Fruit fly (Drosophila melanogaster): ENCODE data around the gene bnk.

bnk gene

DNA sequence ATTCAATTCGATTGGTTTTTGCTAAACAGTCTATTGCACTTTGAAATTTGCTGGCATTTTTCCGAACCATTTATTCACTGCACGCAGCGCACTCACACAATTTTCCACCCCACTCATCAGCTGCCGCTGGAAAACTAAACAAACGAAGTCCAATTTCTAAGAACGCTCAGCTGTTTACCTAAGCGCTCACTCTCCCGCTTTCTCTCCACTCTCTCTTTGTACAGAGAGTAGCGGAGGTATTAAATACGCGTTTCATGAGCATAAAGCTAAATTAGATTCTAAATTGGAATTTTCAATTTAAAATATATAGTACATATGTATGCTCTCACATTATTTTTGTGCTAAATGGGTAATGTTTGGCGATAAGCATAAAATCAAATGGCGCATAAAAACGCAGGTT is 24.2 kb upstream of the bnk start, which contains the start of gene stops (continued):
- TF ChIP-seq D (optimal IDR thresholded peaks at IDR 0.05) (no peak), D (GFP tag; optimal IDR thresholded peaks at IDR 0.05) (peak; percentile 19), CG14710 (tag; optimal IDR thresholded peaks at IDR 0.05) (no peak), gsb (GFP tag; IDR thresholded peaks at IDR 0.05) (no peak), dpn (GFP tag; optimal IDR thresholded peaks at IDR 0.05) (peak in 1 of 2 experiments; percentile 34), Lhr (GFP tag; optimal IDR thresholded peaks at IDR 0.05) (no peak), sr (GFP tag; IDR thresholded peaks at IDR 0.05) (no peak), CG17802 (tag; optimal IDR thresholded peaks at IDR 0.05) (peak; percentile 59), kah (GFP tag; optimal IDR thresholded peaks at IDR 0.05) (peak; percentile 34), CG6254 (GFP tag; optimal IDR thresholded peaks at IDR 0.05) (peak; percentile 50), Adf1 (GFP tag; IDR thresholded peaks at IDR 0.05) (no peak), hb (GFP tag; IDR thresholded peaks at IDR 0.05; ENCODE audit: partially characterized antibody) (no peak), Drgx (GFP tag; IDR thresholded peaks at IDR 0.05) (no peak), CG12744 (GFP tag; optimal IDR thresholded peaks at IDR 0.05) (no peak), CG4282 (GFP tag; optimal IDR thresholded peaks at IDR 0.05) (no peak), sob (GFP tag; IDR thresholded peaks at IDR 0.05) (0 out of 2 replicates have a peak, but pooled peaks have one; percentile 30), HLHmδ (GFP tag; optimal IDR thresholded peaks at IDR 0.05) (peak; percentile 43), lbe (GFP tag; optimal IDR thresholded peaks at IDR 0.05) (no peak), CG7372 (GFP tag; IDR thresholded peaks at IDR 0.05) (no peak), tap (tag; optimal IDR thresholded peaks at IDR 0.05) (no peak), mld (GFP tag; IDR thresholded peaks at IDR 0.05; ENCODE audit: partially characterized antibody) (no peak), Dref (GFP tag; IDR thresholded peaks at IDR 0.05) (no peak), CG16815 (GFP tag; optimal IDR thresholded peaks at IDR 0.05) (no peak), dan (GFP tag; IDR thresholded peaks at IDR 0.05) (no peak), nerfin-1 (tag; optimal IDR thresholded peaks at IDR 0.05) (peak; percentile 20), mirr (GFP tag; optimal IDR thresholded peaks at IDR 0.05) (no peak), CG13624 (GFP tag; optimal IDR thresholded peaks at IDR 0.05) (peak; percentile 12), Dad (GFP tag; optimal IDR thresholded peaks at IDR 0.05) (no peak), Hand (GFP tag; optimal IDR thresholded peaks at IDR 0.05) (no peak), CG15601 (tag; optimal IDR thresholded peaks at IDR 0.05) (no peak), D19B (GFP tag; optimal IDR thresholded peaks at IDR 0.05) (no peak), gsb-n (tag; optimal IDR thresholded peaks at IDR 0.05) (peak; percentile 27), Eip74EF (GFP tag; optimal IDR thresholded peaks at IDR 0.05) (no peak), CG10543 (GFP tag; optimal IDR thresholded peaks at IDR 0.05) (no peak), Asciz (GFP tag; optimal IDR thresholded peaks at IDR 0.05) (peak; percentile 69), CG1647 (GFP tag; optimal IDR thresholded peaks at IDR 0.05) (peak; percentile 6), CG10959 (GFP tag; IDR thresholded peaks at IDR 0.05) (no peak), usp (GFP tag; optimal IDR thresholded peaks at IDR 0.05) (no peak), sc (optimal IDR thresholded peaks at IDR 0.05) (no peak), sc (GFP tag; optimal IDR thresholded peaks at IDR 0.05) (peak; percentile 64), ems (GFP tag; optimal IDR thresholded peaks at IDR 0.05) (no peak), nau (GFP tag; optimal IDR thresholded peaks at IDR 0.05) (peak; percentile 33), CG14667 (GFP tag; IDR thresholded peaks at IDR 0.05) (no peak), CG12071 (GFP tag; optimal IDR thresholded peaks at IDR 0.05) (peak; percentile 62), CkIIα-i1 (GFP tag; IDR thresholded peaks at IDR 0.05) (no peak), D19A (tag; optimal IDR thresholded peaks at IDR 0.05) (no peak), H2.0 (GFP tag; IDR thresholded peaks at IDR 0.05) (no peak), CG10274 (GFP tag; optimal IDR thresholded peaks at IDR 0.05) (no peak)
